Fruit fly (Drosophila melanogaster): ENCODE data around the gene CG3071.

The CG3071 gene

dm6 chrX:2303771-2304513 lies 41.3 kb downstream of the CG3071 start:
- TF ChIP-seq Dfd (GFP tag; optimal IDR thresholded peaks at IDR 0.05) (no peak), GATAd (GFP tag; optimal IDR thresholded peaks at IDR 0.05) (no peak), HLH106 (tag; optimal IDR thresholded peaks at IDR 0.05) (peak; percentile 83), brk (GFP tag; optimal IDR thresholded peaks at IDR 0.05) (peak; percentile 14), CG9705 (GFP tag; optimal IDR thresholded peaks at IDR 0.05) (peak; percentile 65), usp (GFP tag; optimal IDR thresholded peaks at IDR 0.05) (no peak), Dif (GFP tag; optimal IDR thresholded peaks at IDR 0.05; ENCODE audit: partially characterized antibody) (peak; percentile 62), sage (GFP tag; optimal IDR thresholded peaks at IDR 0.05) (peak; percentile 47), h (GFP tag; optimal IDR thresholded peaks at IDR 0.05) (peak; percentile 94), Vsx2 (GFP tag; optimal IDR thresholded peaks at IDR 0.05; ENCODE audit: partially characterized antibody) (no peak), foxo (GFP tag; optimal IDR thresholded peaks at IDR 0.05) (peak; percentile 79 to 84), dmrt93B (GFP tag; optimal IDR thresholded peaks at IDR 0.05) (peak; percentile 68), Hr78 (GFP tag; optimal IDR thresholded peaks at IDR 0.05) (no peak), fru (GFP tag; optimal IDR thresholded peaks at IDR 0.05) (peak; percentile 92), lola (GFP tag; optimal IDR thresholded peaks at IDR 0.05) (no peak), Myc (optimal IDR thresholded peaks at IDR 0.05) (no peak), Rel (GFP tag; optimal IDR thresholded peaks at IDR 0.05) (no peak), Rel (tag; optimal IDR thresholded peaks at IDR 0.05) (peak; percentile 52), Hr83 (GFP tag; optimal IDR thresholded peaks at IDR 0.05; ENCODE audit: poor library complexity, severe bottlenecking) (no peak), pan (optimal IDR thresholded peaks at IDR 0.05) (no peak), Mio (GFP tag; optimal IDR thresholded peaks at IDR 0.05) (no peak), Hnf4 (GFP tag; optimal IDR thresholded peaks at IDR 0.05) (peak; percentile 76), psq (GFP tag; optimal IDR thresholded peaks at IDR 0.05) (peak; percentile 88), ey (GFP tag; optimal IDR thresholded peaks at IDR 0.05) (peak; percentile 90), dsf (GFP tag; optimal IDR thresholded peaks at IDR 0.05; ENCODE audit: borderline replicate concordance) (no peak), rgr (GFP tag; optimal IDR thresholded peaks at IDR 0.05) (peak; percentile 88), tai (GFP tag; optimal IDR thresholded peaks at IDR 0.05) (peak; percentile 41), Sp1 (GFP tag; optimal IDR thresholded peaks at IDR 0.05) (peak; percentile 88), CrebA (GFP tag; optimal IDR thresholded peaks at IDR 0.05; ENCODE audit: borderline replicate concordance) (no peak), dl (GFP tag; optimal IDR thresholded peaks at IDR 0.05; ENCODE audit: insufficient read depth in 1 of 2, partially characterized antibody in 2 of 2) (peak; percentile 29 to 65), OdsH (GFP tag; optimal IDR thresholded peaks at IDR 0.05) (peak; percentile 83), sv (GFP tag; optimal IDR thresholded peaks at IDR 0.05) (peak; percentile 86), N (GFP tag; optimal IDR thresholded peaks at IDR 0.05) (no peak), jim (GFP tag; optimal IDR thresholded peaks at IDR 0.05) (no peak), CG32264 (GFP tag; optimal IDR thresholded peaks at IDR 0.05) (peak; percentile 71), Abd-B (GFP tag; optimal IDR thresholded peaks at IDR 0.05) (no peak), woc (GFP tag; optimal IDR thresholded peaks at IDR 0.05) (peak; percentile 96), Jra (GFP tag; optimal IDR thresholded peaks at IDR 0.05) (peak; percentile 80), br (GFP tag; optimal IDR thresholded peaks at IDR 0.05) (peak; percentile 90)

- TF ChIP-seq br (GFP tag; optimal IDR thresholded peaks at IDR 0.05) (no peak), dl (GFP tag; optimal IDR thresholded peaks at IDR 0.05; ENCODE audit: insufficient read depth in 1 of 2, partially characterized antibody in 2 of 2) (no peak), lola (GFP tag; optimal IDR thresholded peaks at IDR 0.05) (no peak), pan (optimal IDR thresholded peaks at IDR 0.05) (no peak), CG9705 (GFP tag; optimal IDR thresholded peaks at IDR 0.05) (no peak), Vsx2 (GFP tag; optimal IDR thresholded peaks at IDR 0.05; ENCODE audit: partially characterized antibody) (no peak), psq (GFP tag; optimal IDR thresholded peaks at IDR 0.05) (no peak), Hr83 (GFP tag; optimal IDR thresholded peaks at IDR 0.05; ENCODE audit: poor library complexity, severe bottlenecking) (no peak), foxo (GFP tag; optimal IDR thresholded peaks at IDR 0.05) (no peak), Myc (optimal IDR thresholded peaks at IDR 0.05) (no peak), Abd-B (GFP tag; optimal IDR thresholded peaks at IDR 0.05) (no peak), dsf (GFP tag; optimal IDR thresholded peaks at IDR 0.05; ENCODE audit: borderline replicate concordance) (no peak), GATAd (GFP tag; optimal IDR thresholded peaks at IDR 0.05) (no peak), Hr78 (GFP tag; optimal IDR thresholded peaks at IDR 0.05) (no peak), Jra (GFP tag; optimal IDR thresholded peaks at IDR 0.05) (no peak), sv (GFP tag; optimal IDR thresholded peaks at IDR 0.05) (no peak), brk (GFP tag; optimal IDR thresholded peaks at IDR 0.05) (no peak)
Measured at dm6 chrX:2304514-2305235, 42.0 kb downstream of the CG3071 start.
